Fruit fly (Drosophila melanogaster) whole organism, prepupa: Measurements from ENCODE around the gene tna.

Source experiments
- CG11762 ChIP-seq: fragments of 200-800 bp; sonication (Bioruptor generic); optimal IDR thresholded peaks from 3 replicates; lab custom pipeline; 2016; ENCODE audit warnings: missing biosample characterization, missing genetic modification characterization; ENCODE audit not compliant: insufficient read depth
- CG34406 ChIP-seq: fragments of 200-800 bp; sonication (Bioruptor generic); optimal IDR thresholded peaks from 3 replicates; lab custom pipeline; 2016; ENCODE audit warnings: missing biosample characterization, missing genetic modification characterization
- CG6854 ChIP-seq: fragments of 200-800 bp; sonication (Bioruptor generic); optimal IDR thresholded peaks from 2 replicates; lab custom pipeline; 2017; ENCODE audit warnings: missing biosample characterization, mild to moderate bottlenecking, missing genetic modification characterization
- Eip78C ChIP-seq: fragments of 200-800 bp; sonication (Bioruptor generic); peaks from one replicate; lab custom pipeline; 2016; ENCODE audit warnings: missing biosample characterization, missing genetic modification characterization
- Sox102F ChIP-seq: fragments of 200-800 bp; sonication (Bioruptor generic); optimal IDR thresholded peaks from 2 replicates; lab custom pipeline; 2016; ENCODE audit warnings: missing biosample characterization, mild to moderate bottlenecking, missing genetic modification characterization
- eg ChIP-seq: fragments of 200-800 bp; sonication (Bioruptor generic); IDR thresholded peaks from 3 replicates; pipeline ENCODE4 v1.3.6; 2022; ENCODE audit warnings: missing biosample characterization, missing genetic modification characterization

dm6 chr3L:10896923-10897322, 61.6 kb downstream of the tna start:
- TF ChIP-seq Sox102F (GFP tag; lab: Kevin White, UChicago) (no peak), CG34406 (no peak), Eip78C (GFP tag; lab: Kevin White, UChicago) (no peak), eg (GFP tag; lab: Robert Waterston, UW) (no peak), CG6854 (GFP tag; lab: Kevin White, UChicago) (no peak), CG11762 (no peak)
